Fruit fly (Drosophila melanogaster): Measurements from ENCODE around the gene pira.

The pira gene

dm6 chrX:12750928-12751631 is 12.3 kb downstream of the pira start (continued):
- TF ChIP-seq CG18619 (GFP tag; optimal IDR thresholded peaks at IDR 0.05): peak; percentile 100
- peak; percentile 95 for TF ChIP-seq Deaf1 (tag; optimal IDR thresholded peaks at IDR 0.05)
- TF ChIP-seq NFAT (GFP tag; IDR thresholded peaks at IDR 0.05): peak; percentile 99
- TF ChIP-seq HLH4C (GFP tag; IDR thresholded peaks at IDR 0.05; ENCODE audit: partially characterized antibody): peak; percentile 65; the same call in 2 of the 3 replicates
- TF ChIP-seq Vsx1 (GFP tag; optimal IDR thresholded peaks at IDR 0.05): peak; percentile 99
- TF ChIP-seq CG15269 (tag; optimal IDR thresholded peaks at IDR 0.05): peak; percentile 100
- peak; percentile 98 for TF ChIP-seq dati (GFP tag; IDR thresholded peaks at IDR 0.05)
- peak; percentile 99 for TF ChIP-seq ttk (GFP tag; IDR thresholded peaks at IDR 0.05)
- peak; percentile 91 for TF ChIP-seq CG3995 (GFP tag; optimal IDR thresholded peaks at IDR 0.05)
- TF ChIP-seq Hr3 (GFP tag; optimal IDR thresholded peaks at IDR 0.05): peak; percentile 100
- peak; percentile 100 for TF ChIP-seq nau (GFP tag; optimal IDR thresholded peaks at IDR 0.05)
- TF ChIP-seq Hsf (GFP tag; optimal IDR thresholded peaks at IDR 0.05): peak; percentile 100
- peak; percentile 99 for TF ChIP-seq Dad (GFP tag; optimal IDR thresholded peaks at IDR 0.05)
- TF ChIP-seq CG43689 (GFP tag; IDR thresholded peaks at IDR 0.05): peak; percentile 100
- peak; percentile 99 for TF ChIP-seq gsb-n (tag; optimal IDR thresholded peaks at IDR 0.05)
- peak; percentile 99 for TF ChIP-seq CG5245 (GFP tag; optimal IDR thresholded peaks at IDR 0.05)
- TF ChIP-seq CG13894 (tag; optimal IDR thresholded peaks at IDR 0.05): peak; percentile 100
- peak; percentile 96 for TF ChIP-seq CG6654 (GFP tag; optimal IDR thresholded peaks at IDR 0.05)
- TF ChIP-seq CG13624 (GFP tag; optimal IDR thresholded peaks at IDR 0.05): peak; percentile 100
- TF ChIP-seq hth (optimal IDR thresholded peaks at IDR 0.05): no peak
- TF ChIP-seq CG4730 (GFP tag; IDR thresholded peaks at IDR 0.05): peak; percentile 99
- peak; percentile 99 for TF ChIP-seq CG12219 (GFP tag; optimal IDR thresholded peaks at IDR 0.05)
- TF ChIP-seq PHDP (tag; optimal IDR thresholded peaks at IDR 0.05): peak; percentile 100
- peak; percentile 99 for TF ChIP-seq CG6683 (GFP tag; optimal IDR thresholded peaks at IDR 0.05)
- TF ChIP-seq gfzf (GFP tag; optimal IDR thresholded peaks at IDR 0.05): peak; percentile 49
- peak; percentile 98 for TF ChIP-seq CG10959 (GFP tag; IDR thresholded peaks at IDR 0.05)
- peak; percentile 100 for TF ChIP-seq CG1233 (GFP tag; optimal IDR thresholded peaks at IDR 0.05)
- TF ChIP-seq tll (GFP tag; optimal IDR thresholded peaks at IDR 0.05): peak in 1 of 2 experiments; percentile 55
- peak; percentile 99 for TF ChIP-seq Fer2 (tag; optimal IDR thresholded peaks at IDR 0.05)
- peak; percentile 100 for TF ChIP-seq ems (GFP tag; optimal IDR thresholded peaks at IDR 0.05)
- peak; percentile 100 for TF ChIP-seq dysf (GFP tag; IDR thresholded peaks at IDR 0.05)
- TF ChIP-seq CG3407 (GFP tag; optimal IDR thresholded peaks at IDR 0.05): peak; percentile 96
- TF ChIP-seq CG10565 (GFP tag; optimal IDR thresholded peaks at IDR 0.05): peak; percentile 98
- peak; percentile 100 for TF ChIP-seq Poxn (GFP tag; IDR thresholded peaks at IDR 0.05)
- TF ChIP-seq CG6813 (GFP tag; optimal IDR thresholded peaks at IDR 0.05): peak; percentile 100
- no peak for TF ChIP-seq cg (GFP tag; optimal IDR thresholded peaks at IDR 0.05)
- peak; percentile 100 for TF ChIP-seq gro (GFP tag; optimal IDR thresholded peaks at IDR 0.05)
- peak; percentile 100 for TF ChIP-seq fu2 (GFP tag; optimal IDR thresholded peaks at IDR 0.05)
- TF ChIP-seq crol (GFP tag; IDR thresholded peaks at IDR 0.05): peak; percentile 74
- peak; percentile 97 for TF ChIP-seq CG4707 (GFP tag; optimal IDR thresholded peaks at IDR 0.05)
- TF ChIP-seq CG8944 (GFP tag; optimal IDR thresholded peaks at IDR 0.05): peak; percentile 100
- TF ChIP-seq ken (GFP tag; IDR thresholded peaks at IDR 0.05): peak; percentile 99
- peak; percentile 40; the same call in 1 of the 2 replicates for TF ChIP-seq sna (GFP tag; IDR thresholded peaks at IDR 0.05; ENCODE audit: partially characterized antibody)
- peak; percentile 99 for TF ChIP-seq Usf (GFP tag; optimal IDR thresholded peaks at IDR 0.05)
- TF ChIP-seq CG11695 (GFP tag; IDR thresholded peaks at IDR 0.05): peak; percentile 100
- TF ChIP-seq caup (GFP tag; optimal IDR thresholded peaks at IDR 0.05; ENCODE audit: severe bottlenecking): peak; percentile 100
- peak; percentile 99 for TF ChIP-seq gsb (GFP tag; IDR thresholded peaks at IDR 0.05)
- peak; percentile 99 for TF ChIP-seq CrebB (tag; optimal IDR thresholded peaks at IDR 0.05)
- TF ChIP-seq E2f1 (GFP tag; IDR thresholded peaks at IDR 0.05): peak; percentile 100

Measured in whole organism, embryonic.